Fruit fly (Drosophila melanogaster) ovary, adult (tissue): ENCODE data around the gene CG6066.

ENCODE experiments used
- CG17801 ChIP-seq: fragments of 200-800 bp; optimal IDR thresholded peaks from 2 replicates; lab custom pipeline; 2019; ENCODE audit warnings: missing biosample characterization, mild to moderate bottlenecking, missing genetic modification characterization, moderate library complexity; ENCODE audit not compliant: partially characterized antibody

CG6066 gene

DNA sequence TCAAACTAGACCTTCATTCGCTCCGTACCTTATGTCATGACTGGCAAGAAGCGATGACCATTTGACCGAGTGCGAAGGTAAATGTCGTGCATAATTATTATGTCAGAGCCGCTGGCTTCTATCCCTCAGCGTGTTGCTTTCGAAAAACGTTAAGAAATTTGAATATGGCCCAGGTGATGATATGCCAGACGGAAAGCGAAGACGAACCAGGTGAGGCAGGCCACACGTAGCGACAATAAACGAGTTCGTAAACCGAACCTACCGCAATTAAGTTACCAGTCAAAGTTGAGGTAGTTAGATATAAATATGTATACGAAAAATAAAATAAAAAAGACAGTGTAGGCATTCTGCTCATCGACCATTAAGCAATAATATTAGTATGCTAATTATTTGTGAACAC lies 39.9 kb downstream of the CG6066 start:
- no peak for TF ChIP-seq CG17801 (GFP tag; lab: Kevin White, UChicago)

DNA sequence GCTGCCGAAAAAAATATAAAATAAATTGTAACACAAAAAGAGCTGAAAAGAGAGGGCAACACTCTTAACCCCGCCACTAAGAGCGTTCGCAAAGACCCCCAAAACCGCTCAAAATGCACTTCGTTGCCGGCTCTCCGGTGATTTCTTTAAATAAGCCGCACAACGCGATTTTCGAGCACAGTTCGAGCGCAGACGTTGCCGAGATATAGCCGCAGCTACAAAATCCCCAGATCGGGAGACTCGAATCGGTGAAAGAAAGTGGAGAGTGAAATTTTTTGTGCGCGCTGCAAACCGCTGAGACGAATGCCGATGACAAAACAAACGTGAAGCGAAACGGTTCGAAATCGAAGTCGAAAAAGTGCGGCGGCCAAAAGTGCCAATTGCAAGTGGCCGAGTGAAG lies 40.8 kb downstream of the CG6066 start, which contains the start of gene CG14257:
Gene CG14257 (plus strand): TSS at position 177 of the 400 bp plus-strand sequence.
- no peak for TF ChIP-seq CG17801 (GFP tag; lab: Kevin White, UChicago)

DNA sequence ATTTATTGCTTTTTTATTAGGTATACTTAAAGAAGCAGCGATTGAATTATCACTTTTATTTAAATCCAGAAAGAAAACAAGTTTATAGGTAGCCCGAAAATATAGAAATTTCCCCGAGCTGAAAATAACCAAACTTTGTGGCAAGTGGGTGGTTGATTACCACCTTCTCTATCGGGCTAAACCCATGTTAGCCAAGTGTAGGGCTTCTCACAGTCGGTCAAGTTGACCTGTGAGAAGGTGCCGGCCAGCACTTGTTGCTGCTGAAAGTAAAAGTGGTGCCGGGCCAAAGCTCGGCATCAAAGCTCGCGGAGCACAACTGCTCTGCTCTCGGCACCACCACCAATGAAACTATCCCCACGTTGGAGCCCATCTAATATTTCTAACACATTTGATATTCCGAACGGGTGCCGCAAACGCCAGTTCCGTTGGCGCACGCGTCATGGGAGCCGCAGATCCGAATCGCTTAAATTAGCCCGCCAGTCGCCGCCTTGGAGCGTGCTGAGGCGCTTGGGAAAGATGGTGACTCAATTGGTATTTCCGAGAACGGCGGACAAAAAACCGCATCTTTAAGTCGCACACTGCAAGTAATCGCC lies 45.5 kb downstream of the CG6066 start:
- TF ChIP-seq CG17801 (GFP tag; lab: Kevin White, UChicago), result no peak

DNA sequence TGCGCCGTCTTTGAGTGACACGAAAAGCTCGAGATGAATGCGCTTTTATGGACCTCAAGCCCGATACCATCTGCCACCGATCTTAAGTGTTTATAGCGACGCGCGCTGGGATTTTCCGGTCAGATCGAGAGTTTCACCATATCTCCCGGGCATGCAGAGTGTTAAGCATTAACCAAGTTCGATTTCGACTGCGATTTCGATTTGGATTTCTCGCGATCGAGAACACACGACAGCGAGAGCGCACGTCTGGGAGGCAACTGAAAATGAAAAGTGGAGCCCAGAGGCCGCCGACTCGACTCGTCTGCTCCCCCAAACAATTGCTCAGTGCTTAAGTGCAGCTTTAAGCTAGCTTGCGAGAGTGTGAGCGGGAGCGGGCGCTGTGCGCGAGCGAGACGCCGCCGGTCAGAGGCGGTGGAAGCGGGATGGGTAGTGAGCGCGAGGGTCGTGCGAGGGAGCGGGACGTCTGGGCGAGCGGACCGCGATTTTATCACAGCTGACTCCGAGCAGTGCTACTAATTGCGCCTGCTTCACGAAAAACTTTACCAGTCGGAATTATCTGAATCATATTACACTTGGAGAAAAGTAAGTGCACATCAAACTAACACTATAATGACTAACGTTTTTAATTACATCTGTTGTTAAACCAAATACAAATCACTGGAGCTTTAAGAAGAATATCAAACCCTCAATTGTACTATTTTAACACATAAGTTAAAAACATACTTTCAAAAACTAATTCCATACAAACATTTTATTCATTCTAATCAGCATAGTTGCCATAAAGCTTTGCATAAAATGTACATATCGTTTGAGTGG lies 46.5 kb downstream of the CG6066 start, which contains the start of gene spz:
Gene spz (minus strand): TSS at position 261 of the 816 bp plus-strand sequence.
- peak; percentile 23 for TF ChIP-seq CG17801 (GFP tag; lab: Kevin White, UChicago)

DNA sequence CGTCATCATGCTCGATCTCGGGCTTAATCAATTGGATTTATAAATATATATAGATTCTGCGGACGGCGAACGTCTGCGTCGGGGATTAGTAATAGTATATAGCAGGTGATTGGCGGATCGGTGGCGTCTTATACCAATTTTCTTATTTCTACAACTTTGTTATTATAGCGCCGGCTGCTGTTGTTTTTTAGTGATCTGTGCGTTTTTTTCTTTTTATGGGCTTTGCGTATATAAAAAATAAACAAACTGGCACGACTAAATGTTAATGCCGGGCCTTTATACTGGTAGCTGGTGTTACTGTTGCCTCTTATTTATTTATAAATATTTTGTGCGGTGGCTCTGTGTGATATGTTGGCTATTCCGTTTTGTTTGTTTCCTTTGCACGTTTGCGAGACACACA lies 47.3 kb downstream of the CG6066 start:
- no peak for TF ChIP-seq CG17801 (GFP tag; lab: Kevin White, UChicago)

DNA sequence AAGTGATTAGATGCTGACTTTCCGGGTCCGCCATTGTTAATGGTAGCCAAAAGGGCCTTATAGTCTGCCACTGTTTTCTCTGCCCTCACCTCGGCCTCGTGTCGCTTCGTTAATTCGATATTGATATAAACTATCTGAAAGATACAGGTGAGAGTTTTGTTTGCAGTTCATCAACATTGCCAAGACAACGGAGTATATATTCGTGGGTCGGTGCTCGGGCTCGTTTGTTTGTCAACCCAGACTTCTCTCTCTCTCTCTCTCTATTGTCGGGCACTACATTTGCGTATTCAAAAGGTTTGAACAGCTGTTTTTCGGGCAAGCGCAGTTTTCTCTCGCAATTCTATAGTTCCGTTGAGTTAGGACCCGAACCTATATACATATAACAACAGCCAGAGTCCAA lies 49.1 kb downstream of the CG6066 start:
- no peak for TF ChIP-seq CG17801 (GFP tag; lab: Kevin White, UChicago)
